Fruit fly (Drosophila melanogaster) whole organism, prepupa: ENCODE measurements around the gene Kua.

Experiments used
- Blimp-1 ChIP-seq: fragments of 200-800 bp; sonication (Bioruptor generic); optimal IDR thresholded peaks from 3 replicates; lab custom pipeline; 2017; ENCODE audit warnings: missing biosample characterization, missing genetic modification characterization, mild to moderate bottlenecking, moderate library complexity, missing genetic modification reagents
- CG10631 ChIP-seq: fragments of 200-800 bp; sonication (Bioruptor generic); optimal IDR thresholded peaks from 2 replicates; lab custom pipeline; 2016; ENCODE audit warnings: missing biosample characterization, missing genetic modification characterization
- CG10669 ChIP-seq: fragments of 200-800 bp; sonication (Bioruptor generic); optimal IDR thresholded peaks from 3 replicates; lab custom pipeline; 2018; ENCODE audit warnings: missing biosample characterization, mild to moderate bottlenecking, missing genetic modification characterization, moderate library complexity
- CG11294 ChIP-seq: fragments of 200-800 bp; sonication (Bioruptor generic); IDR thresholded peaks from 2 replicates; pipeline ENCODE4 v1.3.6; 2022; ENCODE audit warnings: missing biosample characterization, missing genetic modification characterization
- CG11762 ChIP-seq: fragments of 200-800 bp; sonication (Bioruptor generic); optimal IDR thresholded peaks from 3 replicates; lab custom pipeline; 2016; ENCODE audit warnings: missing biosample characterization, missing genetic modification characterization; ENCODE audit not compliant: insufficient read depth
- CG11902 ChIP-seq: fragments of 200-800 bp; sonication (Bioruptor generic); optimal IDR thresholded peaks from 3 replicates; lab custom pipeline; 2016; ENCODE audit warnings: missing biosample characterization, missing genetic modification characterization
- CG15336 ChIP-seq: fragments of 200-800 bp; sonication (Bioruptor generic); IDR thresholded peaks from 2 replicates; pipeline ENCODE4 v1.3.6; 2022; ENCODE audit warnings: missing biosample characterization, missing genetic modification characterization
- CG1621 ChIP-seq: fragments of 200-800 bp; sonication (Bioruptor generic); optimal IDR thresholded peaks from 3 replicates; lab custom pipeline; 2018; ENCODE audit warnings: missing biosample characterization, mild to moderate bottlenecking, missing genetic modification characterization
- CG3032 ChIP-seq: fragments of 200-800 bp; optimal IDR thresholded peaks from 2 replicates; lab custom pipeline; 2019; ENCODE audit warnings: missing biosample characterization, mild to moderate bottlenecking, missing genetic modification characterization, moderate library complexity
- CG31627 ChIP-seq: fragments of 200-800 bp; sonication (Bioruptor generic); optimal IDR thresholded peaks from 3 replicates; lab custom pipeline; 2016; ENCODE audit warnings: missing biosample characterization, missing genetic modification characterization
- CG32006 ChIP-seq: fragments of 200-800 bp; sonication (Bioruptor generic); optimal IDR thresholded peaks from 3 replicates; lab custom pipeline; 2017; ENCODE audit warnings: missing biosample characterization, mild to moderate bottlenecking, missing genetic modification characterization
- CG34406 ChIP-seq: fragments of 200-800 bp; sonication (Bioruptor generic); optimal IDR thresholded peaks from 3 replicates; lab custom pipeline; 2016; ENCODE audit warnings: missing biosample characterization, missing genetic modification characterization
- CG3919 ChIP-seq: fragments of 200-800 bp; sonication (Bioruptor generic); optimal IDR thresholded peaks from 3 replicates; lab custom pipeline; 2016; ENCODE audit warnings: missing biosample characterization, missing genetic modification characterization
- CG4318 ChIP-seq: fragments of 200-800 bp; sonication (Bioruptor generic); optimal IDR thresholded peaks from 3 replicates; lab custom pipeline; 2017; ENCODE audit warnings: missing biosample characterization, mild to moderate bottlenecking, missing genetic modification characterization
- CG6163 ChIP-seq: fragments of 200-800 bp; sonication (Bioruptor generic); IDR thresholded peaks from 3 replicates; pipeline ENCODE4 v1.3.6; 2022; ENCODE audit warnings: missing biosample characterization, missing genetic modification characterization
- CG6276 ChIP-seq: fragments of 200-800 bp; sonication (Bioruptor generic); optimal IDR thresholded peaks from 2 replicates; lab custom pipeline; 2017; ENCODE audit warnings: missing biosample characterization, mild to moderate bottlenecking, missing genetic modification characterization
- CG6792 ChIP-seq: fragments of 200-800 bp; sonication (Bioruptor generic); optimal IDR thresholded peaks from 3 replicates; lab custom pipeline; 2016; ENCODE audit warnings: missing biosample characterization, missing genetic modification characterization
- CG7368 ChIP-seq: fragments of 200-800 bp; sonication (Bioruptor generic); optimal IDR thresholded peaks from 3 replicates; lab custom pipeline; 2016; ENCODE audit warnings: missing biosample characterization, missing genetic modification characterization
- CG8119 ChIP-seq: fragments of 200-800 bp; sonication (Bioruptor generic); IDR thresholded peaks from 3 replicates; pipeline ENCODE4 v1.3.6; 2022; ENCODE audit warnings: missing biosample characterization, missing genetic modification characterization
- CG8632 ChIP-seq: fragments of 200-800 bp; sonication (Bioruptor generic); optimal IDR thresholded peaks from 3 replicates; lab custom pipeline; 2016; ENCODE audit warnings: missing biosample characterization, missing genetic modification characterization
- CG9139 ChIP-seq: fragments of 200-800 bp; sonication (Bioruptor generic); optimal IDR thresholded peaks from 3 replicates; lab custom pipeline; 2017; ENCODE audit warnings: missing biosample characterization, mild to moderate bottlenecking, missing genetic modification characterization
- Eip75B ChIP-seq: fragments of 200-800 bp; sonication (Bioruptor generic); optimal IDR thresholded peaks from 3 replicates; lab custom pipeline; 2016; ENCODE audit warnings: missing biosample characterization, missing genetic modification characterization
- Eip93F ChIP-seq: fragments of 200-800 bp; sonication (Bioruptor generic); optimal IDR thresholded peaks from 2 replicates; lab custom pipeline; 2016; ENCODE audit warnings: missing biosample characterization, mild to moderate bottlenecking, missing genetic modification characterization
- Ets21C ChIP-seq: fragments of 200-800 bp; sonication (Bioruptor generic); optimal IDR thresholded peaks from 3 replicates; lab custom pipeline; 2016; ENCODE audit warnings: missing biosample characterization, missing genetic modification characterization
- Gug ChIP-seq: fragments of 200-800 bp; sonication (Bioruptor generic); IDR thresholded peaks from 2 replicates; pipeline ENCODE4 v1.3.6; 2022; ENCODE audit warnings: missing biosample characterization, missing genetic modification characterization
- Hr4 ChIP-seq: fragments of 200-800 bp; sonication (Bioruptor generic); optimal IDR thresholded peaks from 3 replicates; lab custom pipeline; 2016; ENCODE audit warnings: missing biosample characterization, missing genetic modification characterization
- Lpt ChIP-seq: fragments of 200-800 bp; sonication (Bioruptor generic); optimal IDR thresholded peaks from 3 replicates; lab custom pipeline; 2016; ENCODE audit warnings: missing biosample characterization, missing genetic modification characterization
- Met ChIP-seq: fragments of 200-800 bp; sonication (Bioruptor generic); optimal IDR thresholded peaks from 3 replicates; lab custom pipeline; 2016; ENCODE audit warnings: missing biosample characterization, missing genetic modification characterization
- Sox14 ChIP-seq: fragments of 200-800 bp; sonication (Bioruptor generic); optimal IDR thresholded peaks from 3 replicates; lab custom pipeline; 2016; ENCODE audit warnings: missing biosample characterization, missing genetic modification characterization
- Sox15 ChIP-seq: fragments of 200-800 bp; sonication (Bioruptor generic); optimal IDR thresholded peaks from 3 replicates; lab custom pipeline; 2016; ENCODE audit warnings: missing biosample characterization, missing genetic modification characterization
- acj6 ChIP-seq: fragments of 200-800 bp; sonication (Bioruptor generic); optimal IDR thresholded peaks from 3 replicates; lab custom pipeline; 2016; ENCODE audit warnings: missing biosample characterization, missing genetic modification characterization
- cyc ChIP-seq: fragments of 200-800 bp; sonication (Bioruptor generic); optimal IDR thresholded peaks from 3 replicates; lab custom pipeline; 2016; ENCODE audit warnings: missing biosample characterization, missing genetic modification characterization
- dac ChIP-seq: fragments of 200-800 bp; sonication (Bioruptor generic); optimal IDR thresholded peaks from 2 replicates; lab custom pipeline; 2017; ENCODE audit warnings: missing biosample characterization, mild to moderate bottlenecking, missing genetic modification characterization
- dsx ChIP-seq: fragments of 200-800 bp; optimal IDR thresholded peaks from 3 replicates; lab custom pipeline; 2019; ENCODE audit warnings: missing biosample characterization, mild to moderate bottlenecking, missing genetic modification characterization, moderate library complexity; ENCODE audit not compliant: poor library complexity, severe bottlenecking
- eg ChIP-seq: fragments of 200-800 bp; sonication (Bioruptor generic); IDR thresholded peaks from 3 replicates; pipeline ENCODE4 v1.3.6; 2022; ENCODE audit warnings: missing biosample characterization, missing genetic modification characterization
- esn ChIP-seq: fragments of 200-800 bp; sonication (Bioruptor generic); optimal IDR thresholded peaks from 2 replicates; lab custom pipeline; 2016; ENCODE audit warnings: missing biosample characterization, mild to moderate bottlenecking, missing genetic modification characterization, moderate library complexity
- lz ChIP-seq: fragments of 200-800 bp; sonication (Bioruptor generic); optimal IDR thresholded peaks from 3 replicates; lab custom pipeline; 2016; ENCODE audit warnings: missing biosample characterization, missing genetic modification characterization
- net ChIP-seq: fragments of 200-800 bp; sonication (Bioruptor generic); optimal IDR thresholded peaks from 3 replicates; lab custom pipeline; 2016; ENCODE audit warnings: missing biosample characterization, missing genetic modification characterization
- salr ChIP-seq, 2 experiments: fragments of 200-800 bp; sonication (Bioruptor generic); optimal IDR thresholded peaks; 3 replicates each; lab custom pipeline; 2016 to 2018; ENCODE audit warnings: missing biosample characterization in 2 of 2, missing genetic modification characterization in 2 of 2, mild to moderate bottlenecking in 1 of 2
- ss ChIP-seq, 2 experiments: fragments of 200-800 bp; sonication (Bioruptor generic); optimal IDR thresholded peaks; 2 replicates in 1 of 2; 3 replicates in 1 of 2; lab custom pipeline; 2017 to 2018; ENCODE audit warnings: mild to moderate bottlenecking in 2 of 2, missing biosample characterization in 2 of 2, missing genetic modification characterization in 2 of 2, moderate library complexity in 1 of 2
- svp ChIP-seq: fragments of 200-800 bp; sonication (Bioruptor generic); peaks from one replicate; lab custom pipeline; 2016; ENCODE audit warnings: missing biosample characterization, missing genetic modification characterization

The Kua gene

dm6 chr2L:20082965-20083855 lies 14.2 kb upstream of the Kua start (continued):
- TF ChIP-seq Hr4 (GFP tag; lab: Kevin White, UChicago) (peak; percentile 5), svp (GFP tag; lab: Kevin White, UChicago) (peak; percentile 82), CG34406 (peak; percentile 35), Gug (0 out of 2 replicates have a peak, but pooled peaks have one; percentile 20), CG6163 (GFP tag; lab: Robert Waterston, UW) (peak; percentile 68), esn (peak; percentile 52), CG6792 (GFP tag; lab: Kevin White, UChicago) (peak; percentile 29), CG4318 (no peak), CG1621 (peak; percentile 32), eg (GFP tag; lab: Robert Waterston, UW) (0 out of 3 replicates have a peak, but pooled peaks have one; percentile 36), CG15336 (GFP tag; lab: Robert Waterston, UW) (peak; percentile 45; the same call in 1 of the 2 replicates), CG11762 (GFP tag; lab: Kevin White, UChicago) (peak; percentile 29), dsx (no peak), Blimp-1 (GFP tag; lab: Kevin White, UChicago) (no peak), net (GFP tag; lab: Kevin White, UChicago) (peak; percentile 20), Sox14 (GFP tag; lab: Kevin White, UChicago) (peak; percentile 23), Eip75B (no peak), CG10631 (GFP tag; lab: Kevin White, UChicago) (no peak), dac (GFP tag; lab: Kevin White, UChicago) (no peak), CG11902 (GFP tag; lab: Kevin White, UChicago) (no peak), Met (GFP tag; lab: Kevin White, UChicago) (peak; percentile 16), Lpt (GFP tag; lab: Kevin White, UChicago) (no peak), cyc (no peak)
- TF ChIP-seq, all 60 proteins: peak for 40

dm6 chr2L:20084068-20084651 lies 13.2 kb upstream of the Kua start:
- TF ChIP-seq CG9139 (GFP tag; lab: Kevin White, UChicago) (peak; percentile 8), dsx (peak; percentile 36), CG3032 (tag; lab: Kevin White, UChicago) (no peak), CG6276 (GFP tag; lab: Kevin White, UChicago) (peak; percentile 0), CG6163 (GFP tag; lab: Robert Waterston, UW) (0 out of 3 replicates have a peak, but pooled peaks have one; percentile 31), CG32006 (no peak), svp (GFP tag; lab: Kevin White, UChicago) (peak; percentile 47), CG8119 (GFP tag; lab: Robert Waterston, UW) (0 out of 3 replicates have a peak, but pooled peaks have one; percentile 35), Eip93F (GFP tag; lab: Kevin White, UChicago) (peak; percentile 53), eg (GFP tag; lab: Robert Waterston, UW) (0 out of 3 replicates have a peak, but pooled peaks have one; percentile 5), ss (GFP tag; optimal IDR thresholded peaks at IDR 0.05; lab: Kevin White, UChicago) (peak; percentile 47 to 48), Ets21C (GFP tag; lab: Kevin White, UChicago) (no peak)

dm6 chr2L:20084785-20085555 lies 12.4 kb upstream of the Kua start, which contains the start of gene fok:
fok (minus strand) TSS chr2L:20085070.
- TF ChIP-seq Eip93F (GFP tag; lab: Kevin White, UChicago) (peak; percentile 98), CG32006 (peak; percentile 97), CG31627 (GFP tag; lab: Kevin White, UChicago) (peak; percentile 98), CG6163 (GFP tag; lab: Robert Waterston, UW) (peak; percentile 96), dsx (peak; percentile 97), CG11294 (GFP tag; lab: Robert Waterston, UW) (peak; percentile 93), Gug (peak; percentile 92), lz (peak; percentile 98), esn (peak; percentile 99), CG3919 (GFP tag; lab: Kevin White, UChicago) (peak; percentile 98), salr (GFP tag; optimal IDR thresholded peaks at IDR 0.05; lab: Kevin White, UChicago) (peak; percentile 91 to 95), acj6 (GFP tag; lab: Kevin White, UChicago) (peak; percentile 97), CG8632 (GFP tag; lab: Kevin White, UChicago) (peak; percentile 97), Sox15 (GFP tag; lab: Kevin White, UChicago) (peak; percentile 95), CG7368 (GFP tag; lab: Kevin White, UChicago) (peak; percentile 95), CG8119 (GFP tag; lab: Robert Waterston, UW) (peak; percentile 99), Blimp-1 (GFP tag; lab: Kevin White, UChicago) (peak; percentile 93), cyc (peak; percentile 97), CG10669 (GFP tag; lab: Kevin White, UChicago) (peak; percentile 97), Lpt (GFP tag; lab: Kevin White, UChicago) (peak; percentile 97), CG6276 (GFP tag; lab: Kevin White, UChicago) (peak; percentile 97), CG34406 (peak; percentile 97)
